Fruit fly (Drosophila melanogaster): ENCODE measurements around the gene CG17568.

Gene CG17568

dm6 chr2L:19140984-19141262 is 40.6 kb downstream of the CG17568 start (continued):
- no peak for TF ChIP-seq CG13296 (GFP tag; optimal IDR thresholded peaks at IDR 0.05)
- TF ChIP-seq CG4404 (GFP tag; IDR thresholded peaks at IDR 0.05): peak; percentile 54
- peak; percentile 8 for TF ChIP-seq Myb (GFP tag; optimal IDR thresholded peaks at IDR 0.05)
- TF ChIP-seq PHDP (tag; optimal IDR thresholded peaks at IDR 0.05): peak; percentile 26
- peak; percentile 56 for TF ChIP-seq caup (GFP tag; optimal IDR thresholded peaks at IDR 0.05; ENCODE audit: severe bottlenecking)
- peak; percentile 53 for TF ChIP-seq dysf (GFP tag; IDR thresholded peaks at IDR 0.05)
- peak; percentile 21 for TF ChIP-seq CG3163 (GFP tag; optimal IDR thresholded peaks at IDR 0.05)
- peak; percentile 33; the same call in 1 of the 2 replicates for TF ChIP-seq MBD-R2 (GFP tag; IDR thresholded peaks at IDR 0.05)
- peak; percentile 19 for TF ChIP-seq D19B (GFP tag; optimal IDR thresholded peaks at IDR 0.05)
- TF ChIP-seq CG8944 (GFP tag; optimal IDR thresholded peaks at IDR 0.05): no peak
- TF ChIP-seq B-H1 (GFP tag; IDR thresholded peaks at IDR 0.05): no peak
- no peak for TF ChIP-seq pfk (GFP tag; optimal IDR thresholded peaks at IDR 0.05)
- TF ChIP-seq Oli (tag; optimal IDR thresholded peaks at IDR 0.05): peak; percentile 1
- TF ChIP-seq gt (GFP tag; IDR thresholded peaks at IDR 0.05): no peak
- peak; percentile 57 for TF ChIP-seq CG11504 (tag; optimal IDR thresholded peaks at IDR 0.05)
- TF ChIP-seq Fer2 (tag; optimal IDR thresholded peaks at IDR 0.05): no peak
- no peak for TF ChIP-seq Poxn (GFP tag; IDR thresholded peaks at IDR 0.05)
- TF ChIP-seq pho (GFP tag; optimal IDR thresholded peaks at IDR 0.05): peak; percentile 39
- peak; percentile 50 for TF ChIP-seq CG15514 (GFP tag; optimal IDR thresholded peaks at IDR 0.05)
- TF ChIP-seq grau (tag; optimal IDR thresholded peaks at IDR 0.05): peak; percentile 90
- no peak for TF ChIP-seq E2f1 (GFP tag; IDR thresholded peaks at IDR 0.05)
- TF ChIP-seq CG15269 (tag; optimal IDR thresholded peaks at IDR 0.05): peak; percentile 1
- peak; percentile 56 for TF ChIP-seq Fer1 (GFP tag; optimal IDR thresholded peaks at IDR 0.05)
- no peak for TF ChIP-seq pan (optimal IDR thresholded peaks at IDR 0.05)
- TF ChIP-seq pan (GFP tag; optimal IDR thresholded peaks at IDR 0.05 in 1 of 2, IDR thresholded peaks at IDR 0.05 in 1 of 2): peak in 1 of 2 experiments; percentile 40
- no peak for TF ChIP-seq repo (GFP tag; optimal IDR thresholded peaks at IDR 0.05)
- peak; percentile 52; the same call in 1 of the 3 replicates for TF ChIP-seq CG11560 (tag; IDR thresholded peaks at IDR 0.05)
- TF ChIP-seq Dref (GFP tag; IDR thresholded peaks at IDR 0.05): no peak
- no peak for TF ChIP-seq cato (GFP tag; optimal IDR thresholded peaks at IDR 0.05; ENCODE audit: borderline replicate concordance)
- TF ChIP-seq aop (GFP tag; IDR thresholded peaks at IDR 0.05): no peak
- TF ChIP-seq CG3065 (GFP tag; optimal IDR thresholded peaks at IDR 0.05): no peak
- peak in 1 of 2 experiments; percentile 39 for TF ChIP-seq Pdp1 (GFP tag; optimal IDR thresholded peaks at IDR 0.05)
- TF ChIP-seq CG43689 (GFP tag; IDR thresholded peaks at IDR 0.05): no peak
- TF ChIP-seq CG1647 (GFP tag; optimal IDR thresholded peaks at IDR 0.05): peak; percentile 7
- TF ChIP-seq CG11696 (GFP tag; IDR thresholded peaks at IDR 0.05): 0 out of 2 replicates have a peak, but pooled peaks have one; percentile 40
- peak; percentile 13 for TF ChIP-seq ind (GFP tag; optimal IDR thresholded peaks at IDR 0.05)
- no peak for TF ChIP-seq CG1024 (GFP tag; IDR thresholded peaks at IDR 0.05)
- TF ChIP-seq CG12219 (GFP tag; optimal IDR thresholded peaks at IDR 0.05): peak; percentile 2
- TF ChIP-seq seq (GFP tag; IDR thresholded peaks at IDR 0.05): peak; percentile 60
- TF ChIP-seq zfh2 (GFP tag; optimal IDR thresholded peaks at IDR 0.05): peak; percentile 61
- peak; percentile 26 for TF ChIP-seq CG6813 (GFP tag; optimal IDR thresholded peaks at IDR 0.05)
- TF ChIP-seq pum (GFP tag; optimal IDR thresholded peaks at IDR 0.05): no peak
- TF ChIP-seq CG9876 (GFP tag; optimal IDR thresholded peaks at IDR 0.05): no peak
- TF ChIP-seq CG1602 (GFP tag; optimal IDR thresholded peaks at IDR 0.05): no peak
- no peak for TF ChIP-seq Dp (GFP tag; optimal IDR thresholded peaks at IDR 0.05)
- TF ChIP-seq CG12155 (GFP tag; optimal IDR thresholded peaks at IDR 0.05): peak; percentile 24
- TF ChIP-seq Dad (GFP tag; optimal IDR thresholded peaks at IDR 0.05): peak; percentile 24
- peak; percentile 25 for TF ChIP-seq nmo (GFP tag; optimal IDR thresholded peaks at IDR 0.05)
- peak; percentile 40 for TF ChIP-seq CG18619 (GFP tag; optimal IDR thresholded peaks at IDR 0.05)
- TF ChIP-seq CG16815 (GFP tag; optimal IDR thresholded peaks at IDR 0.05): peak; percentile 44
- TF ChIP-seq sr (GFP tag; IDR thresholded peaks at IDR 0.05): no peak
- peak; percentile 52 for TF ChIP-seq Hmr (GFP tag; optimal IDR thresholded peaks at IDR 0.05)
